Fruit fly (Drosophila melanogaster): ENCODE results near the gene CG5254.

Gene CG5254

DNA sequence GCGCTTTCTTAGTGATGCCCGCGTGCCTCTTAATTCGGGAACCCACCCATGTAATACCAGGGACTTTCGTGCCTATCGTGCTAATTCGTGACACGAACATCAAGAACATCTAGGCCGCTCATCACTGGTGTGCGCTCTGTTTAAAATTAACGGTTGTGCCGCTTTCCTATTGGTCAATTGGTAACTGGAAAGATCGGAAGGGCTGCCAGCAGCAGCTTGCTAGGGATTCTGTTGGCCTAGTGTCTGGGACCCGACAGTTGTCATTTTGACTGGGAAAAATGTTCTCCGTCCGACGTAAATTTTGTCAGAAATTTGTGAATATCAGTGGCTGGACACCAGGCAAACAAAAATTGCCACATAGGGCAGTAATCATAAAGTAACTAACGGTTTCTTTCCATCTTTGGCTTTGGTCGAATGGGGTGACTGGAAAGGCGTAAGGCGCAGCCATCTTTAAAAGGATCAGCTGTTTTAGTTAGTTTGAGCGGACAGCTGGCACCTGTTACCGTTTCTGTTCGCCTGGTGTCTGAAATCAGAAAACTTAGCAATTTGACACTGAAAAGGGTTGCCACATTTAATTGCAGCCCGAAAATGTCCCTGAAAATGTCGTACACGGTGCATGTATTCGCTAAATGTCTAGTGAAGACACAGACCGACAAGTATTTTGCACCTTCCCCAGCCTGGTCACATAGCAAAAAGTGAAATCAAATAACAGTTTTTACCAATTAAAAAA, 8.9 kb downstream of the CG5254 start, which contains the start of gene CG5273:
CG5273 (plus strand) TSS at position 703 of the 730 bp plus-strand sequence.
- TF ChIP-seq CTCF (optimal IDR thresholded peaks at IDR 0.05) (peak; percentile 60 to 68), CG8478 (optimal IDR thresholded peaks at IDR 0.05) (no peak)

DNA sequence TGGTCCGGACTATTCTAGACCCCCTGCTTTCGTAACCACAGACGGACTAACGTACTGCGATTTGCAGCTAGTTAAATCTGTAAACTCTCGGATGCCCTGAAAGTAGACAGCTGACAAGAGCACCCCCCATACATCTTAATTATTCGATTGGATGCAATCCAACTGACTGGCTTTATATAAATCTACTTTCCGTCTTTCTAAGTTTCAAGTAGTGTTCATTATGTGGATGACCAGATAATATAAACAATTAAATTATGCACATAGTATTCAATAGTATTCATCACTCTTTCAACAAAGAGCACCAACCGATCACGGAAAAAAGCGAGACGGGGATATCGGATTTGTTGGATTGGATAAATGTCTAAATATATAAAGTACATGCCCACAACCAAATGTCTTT, 11.9 kb downstream of the CG5254 start:
- TF ChIP-seq CTCF (optimal IDR thresholded peaks at IDR 0.05) = no peak
- TF ChIP-seq CG8478 (optimal IDR thresholded peaks at IDR 0.05) = no peak

DNA sequence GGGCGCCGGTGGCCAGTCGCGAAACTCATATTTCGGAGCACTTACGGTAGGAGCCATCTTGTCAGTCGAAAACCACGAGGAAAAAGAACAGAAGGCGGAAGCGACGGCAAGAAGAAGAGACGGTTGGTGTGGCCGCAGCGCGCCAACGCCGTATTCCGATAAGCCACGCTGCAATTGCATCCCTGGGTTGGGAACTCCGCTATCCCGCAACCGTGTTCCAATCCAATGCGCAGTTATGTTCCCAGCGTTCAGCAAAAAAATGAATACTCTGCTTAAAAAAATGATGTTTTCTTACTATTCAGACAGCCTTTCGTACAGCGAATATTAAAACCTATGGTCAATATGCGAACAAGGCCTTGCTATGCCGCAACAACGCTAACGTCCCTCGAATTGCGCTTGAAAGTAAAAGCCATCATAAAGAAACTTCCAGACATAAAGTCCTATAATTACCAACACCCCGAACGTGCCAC, 14.9 kb downstream of the CG5254 start, which contains the start of gene RpL22:
RpL22 (minus strand) TSS at position 92 of the 470 bp plus-strand sequence.
- TF ChIP-seq CG8478 (optimal IDR thresholded peaks at IDR 0.05) (no peak), CTCF (optimal IDR thresholded peaks at IDR 0.05) (peak; percentile 66 to 69)

DNA sequence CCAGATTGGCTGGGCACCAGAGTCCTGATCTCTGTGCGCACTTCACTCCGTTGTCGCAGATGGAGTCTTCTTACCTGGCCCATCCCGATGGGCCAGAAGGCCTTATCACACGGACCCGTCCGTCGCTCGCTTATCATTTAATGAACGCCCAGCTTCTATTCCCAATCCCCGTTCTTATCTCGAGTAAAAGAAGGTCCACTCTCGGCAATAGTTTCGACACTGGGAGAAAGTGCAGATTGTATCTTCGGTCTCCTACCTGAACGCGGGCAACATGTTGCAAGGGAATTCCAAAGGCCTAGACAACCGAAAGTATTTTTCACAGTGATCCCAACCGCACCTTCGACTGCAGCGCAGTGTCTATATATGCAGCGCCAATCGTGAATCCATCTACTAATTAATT, 15.9 kb downstream of the CG5254 start:
- TF ChIP-seq CG8478 (optimal IDR thresholded peaks at IDR 0.05) = no peak
- no peak for TF ChIP-seq CTCF (optimal IDR thresholded peaks at IDR 0.05)

DNA sequence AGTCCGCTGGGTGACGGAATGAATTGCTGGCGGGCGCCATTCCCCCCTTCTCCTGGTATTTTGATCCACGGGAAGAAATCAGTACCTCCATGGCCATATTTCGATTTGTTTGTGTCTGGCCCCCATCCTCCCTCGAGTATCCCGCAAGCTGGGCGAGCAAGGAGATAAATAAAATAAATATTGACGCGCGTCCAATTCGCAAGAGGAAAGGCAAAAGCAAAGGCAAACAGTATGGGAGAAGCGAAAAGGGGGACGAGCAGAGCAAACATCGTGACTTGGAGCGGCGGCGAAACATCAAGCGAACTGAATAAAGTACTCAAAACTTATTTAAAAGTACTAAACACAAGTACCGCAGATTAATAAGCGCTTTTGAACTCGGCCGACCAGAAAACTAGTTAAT, 17.8 kb downstream of the CG5254 start:
- TF ChIP-seq CTCF (optimal IDR thresholded peaks at IDR 0.05) (no peak), CG8478 (optimal IDR thresholded peaks at IDR 0.05) (no peak)

DNA sequence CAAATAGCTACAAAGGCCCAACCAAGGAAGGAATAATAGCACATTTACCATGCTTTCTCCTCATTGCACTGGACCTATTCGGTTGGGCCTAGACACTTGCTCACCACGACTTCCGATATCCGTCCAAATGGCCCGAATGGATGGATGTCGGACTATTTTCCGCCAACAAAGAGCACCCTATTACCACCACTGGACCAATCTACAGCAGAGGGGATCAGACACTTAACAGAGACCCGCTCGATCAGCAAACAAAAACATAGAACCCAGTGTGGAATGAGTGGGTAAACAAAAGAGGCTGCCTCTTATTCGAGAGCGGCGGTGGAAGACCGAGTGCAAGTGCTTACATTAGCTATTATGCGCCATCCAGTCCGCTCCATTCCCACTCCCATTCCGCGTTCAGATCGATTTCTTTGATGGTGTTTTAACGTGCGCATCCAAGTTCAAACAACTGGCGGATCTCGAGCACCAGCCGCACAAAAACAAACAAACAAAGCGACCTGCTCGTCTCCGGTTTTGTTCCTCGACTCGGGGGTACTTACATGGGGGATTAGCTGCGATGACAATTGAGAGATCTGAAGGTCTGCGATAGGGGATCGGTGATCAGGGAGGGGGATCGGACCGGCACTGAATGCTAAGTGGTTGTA, 18.5 kb downstream of the CG5254 start:
- TF ChIP-seq CG8478 (optimal IDR thresholded peaks at IDR 0.05) (no peak), CTCF (optimal IDR thresholded peaks at IDR 0.05) (no peak)

DNA sequence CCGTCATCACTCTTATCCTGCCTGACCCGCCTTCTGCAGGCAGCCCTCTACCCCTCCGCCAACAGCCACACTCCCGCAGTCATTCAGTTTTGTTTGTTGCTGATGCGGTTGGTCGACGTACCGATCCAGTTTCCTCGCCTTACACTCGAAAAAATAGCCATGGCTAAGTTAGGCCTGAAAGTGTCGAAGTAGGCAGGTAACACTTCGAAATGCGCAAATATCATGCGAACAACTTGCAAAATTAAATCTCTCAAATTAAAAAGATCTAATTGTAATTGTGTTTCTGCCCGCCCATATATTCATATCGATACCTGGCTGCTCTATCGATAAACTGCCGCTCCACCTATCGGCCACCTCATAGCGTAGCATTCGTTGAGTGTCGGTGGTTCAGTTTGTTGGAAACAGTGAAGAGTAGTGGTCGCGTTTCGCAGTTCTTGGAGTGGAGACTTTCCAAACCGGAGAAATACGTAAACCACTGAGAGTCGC, 19.5 kb downstream of the CG5254 start, which contains the start of gene fz3:
fz3 (plus strand) TSS at position 307 of the 486 bp plus-strand sequence.
- TF ChIP-seq CTCF (optimal IDR thresholded peaks at IDR 0.05) = peak; percentile 75
- TF ChIP-seq CG8478 (optimal IDR thresholded peaks at IDR 0.05) = no peak

DNA sequence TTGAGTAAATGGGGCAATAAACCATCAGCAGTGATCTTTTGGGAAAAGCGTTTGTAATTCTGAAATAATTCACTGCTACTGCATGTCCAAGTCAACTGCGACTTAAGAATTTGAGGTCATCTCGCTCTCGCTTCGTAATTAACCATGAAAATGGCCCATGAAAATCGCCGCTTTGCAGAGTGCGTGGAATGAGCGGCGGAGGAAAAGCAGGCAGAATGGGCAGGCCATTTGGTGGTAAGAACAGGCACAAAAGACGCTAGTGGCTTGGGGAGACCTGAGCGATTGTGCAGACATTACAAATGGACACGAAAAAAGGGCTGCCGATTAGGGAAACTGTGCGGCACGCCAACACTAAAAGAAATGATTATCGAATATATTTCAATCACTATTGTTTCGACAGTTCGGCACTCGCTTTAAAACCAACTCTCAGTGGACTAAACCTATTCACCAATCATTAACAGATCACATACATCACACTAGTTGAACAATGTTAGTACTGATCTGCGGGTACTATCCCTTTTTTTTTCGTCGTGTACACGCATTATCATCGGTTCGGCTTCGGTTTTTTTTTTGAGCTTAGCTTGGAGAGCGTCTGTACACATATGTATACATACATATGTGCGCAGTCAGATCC, 21.4 kb downstream of the CG5254 start:
- TF ChIP-seq CTCF (optimal IDR thresholded peaks at IDR 0.05) (no peak), CG8478 (optimal IDR thresholded peaks at IDR 0.05) (no peak)

DNA sequence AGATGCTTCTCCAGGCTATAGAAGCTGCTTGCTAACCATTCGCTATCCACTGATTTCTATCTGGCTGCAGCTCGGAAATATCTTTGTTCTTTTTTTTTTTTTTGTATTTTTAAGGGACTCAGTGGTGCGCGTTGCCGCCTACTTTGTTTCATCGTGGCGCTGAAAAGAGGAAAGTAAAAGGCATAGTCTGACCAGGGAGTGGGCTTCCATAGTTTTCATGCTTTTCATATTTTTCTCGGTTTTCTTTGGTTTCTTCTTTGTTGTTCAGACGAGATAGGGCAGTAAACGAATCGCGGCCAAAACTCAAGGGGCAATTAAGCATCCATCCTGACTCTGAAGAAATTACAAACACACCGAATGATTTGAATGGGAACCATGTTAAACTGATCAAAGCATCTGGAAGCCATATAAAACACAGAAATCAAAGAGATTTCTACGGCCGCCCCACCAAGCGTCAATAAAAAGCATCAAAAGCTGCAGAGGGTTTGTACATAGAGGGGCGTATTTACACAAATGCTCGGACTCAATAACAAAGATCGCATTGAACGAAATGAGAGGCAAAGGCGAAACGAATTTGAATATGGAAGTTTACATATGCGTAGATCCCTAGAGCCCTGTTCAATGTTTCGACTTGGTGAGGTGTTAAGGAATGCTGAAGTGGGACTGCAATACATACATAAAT, 22.3 kb downstream of the CG5254 start:
- TF ChIP-seq CTCF (optimal IDR thresholded peaks at IDR 0.05) = no peak
- no peak for TF ChIP-seq CG8478 (optimal IDR thresholded peaks at IDR 0.05)

DNA sequence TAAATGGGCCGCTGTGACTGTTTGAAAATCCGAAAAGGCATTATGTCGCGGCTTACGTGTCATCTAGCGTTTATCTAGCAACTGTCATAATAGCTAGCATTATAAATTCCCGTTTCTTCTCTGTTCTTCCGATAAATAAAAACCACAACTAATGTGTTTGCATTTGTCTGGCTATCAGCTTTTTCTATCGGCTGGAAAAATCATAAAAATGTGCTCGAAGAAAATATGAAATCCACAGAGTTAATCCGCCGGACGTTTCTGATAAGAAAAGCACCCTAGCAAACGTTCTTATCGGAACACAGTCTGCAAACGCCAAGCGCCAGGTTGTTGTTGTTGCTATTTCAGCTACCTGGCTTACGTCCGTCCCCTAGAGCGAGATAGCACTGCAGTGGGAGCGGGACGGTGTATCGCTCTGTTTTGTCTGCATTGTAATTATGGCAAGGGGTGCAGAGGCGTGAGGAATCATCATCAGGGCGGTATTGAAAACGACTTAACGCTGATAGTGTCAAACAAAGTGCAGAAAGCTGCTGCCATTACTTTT, 24.1 kb downstream of the CG5254 start:
- TF ChIP-seq CG8478 (optimal IDR thresholded peaks at IDR 0.05) (no peak), CTCF (optimal IDR thresholded peaks at IDR 0.05) (no peak)

DNA sequence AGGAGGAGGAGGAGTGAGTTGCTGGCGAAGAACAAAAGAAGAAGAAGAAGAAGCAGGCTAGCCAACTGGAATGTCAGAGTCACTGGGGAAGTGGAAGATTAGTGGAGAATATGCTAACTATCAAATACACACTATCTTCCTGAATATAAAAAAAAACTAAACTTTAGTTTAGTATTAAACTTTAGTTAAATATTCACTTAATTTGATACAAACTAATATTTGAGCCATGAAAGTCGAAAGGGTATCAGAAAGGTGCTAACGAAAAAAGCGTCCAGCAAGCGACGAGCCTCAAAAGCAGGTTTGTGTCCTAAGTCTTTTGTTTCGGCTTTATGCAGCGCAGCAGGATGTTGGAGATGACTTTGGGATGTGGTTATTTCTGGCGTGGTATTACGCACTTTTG, 25.0 kb downstream of the CG5254 start:
- TF ChIP-seq CG8478 (optimal IDR thresholded peaks at IDR 0.05) (no peak), CTCF (optimal IDR thresholded peaks at IDR 0.05) (no peak)

DNA sequence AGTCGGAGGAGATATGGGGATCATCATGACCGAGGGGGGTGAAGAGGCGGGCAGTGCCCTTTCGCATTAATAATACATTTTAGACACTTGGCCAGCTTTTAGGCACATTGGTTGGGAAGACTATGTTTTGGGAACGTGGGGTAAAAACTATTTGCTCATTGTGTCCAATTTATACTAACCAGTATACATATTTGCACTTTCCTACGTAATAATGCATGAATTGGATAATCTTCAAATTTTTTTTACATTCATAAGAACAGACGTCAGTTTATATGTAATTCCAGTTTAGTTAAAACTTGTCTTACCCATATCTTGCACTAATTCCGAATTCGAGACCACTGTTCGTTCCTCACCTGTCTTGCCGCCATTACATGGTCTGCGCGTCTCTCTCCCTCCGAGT, 29.2 kb downstream of the CG5254 start:
- TF ChIP-seq CG8478 (optimal IDR thresholded peaks at IDR 0.05) = no peak
- TF ChIP-seq CTCF (optimal IDR thresholded peaks at IDR 0.05) = no peak

DNA sequence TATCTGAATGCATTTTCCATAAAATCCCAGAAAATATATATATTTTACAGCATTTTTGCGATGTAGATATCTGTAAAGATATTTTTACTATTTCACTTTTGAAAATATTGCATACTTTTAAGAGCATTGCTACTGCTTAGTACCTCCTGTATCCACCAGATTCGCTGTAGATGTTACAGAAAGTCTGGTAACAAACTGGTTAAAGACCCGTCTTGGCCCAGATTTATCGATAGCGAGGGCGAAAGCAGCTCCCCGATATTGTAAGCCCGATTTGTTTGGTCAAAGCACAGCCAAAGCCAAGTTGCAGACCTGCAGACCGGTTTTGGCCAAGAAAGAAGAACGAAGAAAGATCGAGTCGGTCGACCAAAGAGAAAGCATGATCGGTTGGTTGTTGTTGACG, 34.3 kb downstream of the CG5254 start, which contains the start of gene tw:
tw (plus strand) TSS at position 291 of the 400 bp plus-strand sequence.
- no peak for TF ChIP-seq CG8478 (optimal IDR thresholded peaks at IDR 0.05)
- peak; percentile 82 to 87 for TF ChIP-seq CTCF (optimal IDR thresholded peaks at IDR 0.05)

DNA sequence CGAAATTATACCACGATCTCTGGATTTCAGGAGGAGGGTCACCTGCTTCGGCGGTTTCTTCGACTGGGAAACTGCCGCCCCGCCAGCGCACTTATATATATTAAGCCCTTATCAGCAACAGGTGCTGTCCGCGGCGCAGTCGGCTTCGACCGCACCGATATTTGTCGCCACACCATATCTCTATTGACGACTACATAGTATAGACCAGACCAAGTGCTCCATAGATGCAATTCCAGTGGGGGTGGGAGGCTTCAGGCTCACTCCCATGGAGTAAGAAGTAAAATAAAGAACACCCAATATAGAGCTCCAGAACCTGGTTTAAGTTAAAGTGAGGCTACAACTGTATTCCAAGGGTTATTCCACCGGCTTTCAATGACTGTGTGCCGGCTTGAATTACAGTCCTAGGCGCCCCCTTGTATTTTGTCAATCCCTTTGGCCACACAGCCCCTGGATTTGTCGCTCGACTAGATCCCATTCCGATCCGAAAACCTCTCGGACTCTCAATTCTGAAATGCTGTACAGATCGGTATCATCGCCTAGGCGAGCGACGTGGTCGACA, 40.0 kb downstream of the CG5254 start, which contains the start of gene CG13360:
CG13360 (minus strand) TSS at position 51 of the 559 bp plus-strand sequence.
- no peak for TF ChIP-seq CG8478 (optimal IDR thresholded peaks at IDR 0.05)
- no peak for TF ChIP-seq CTCF (optimal IDR thresholded peaks at IDR 0.05)

All from S2 (cell line).